Fruit fly (Drosophila melanogaster) whole organism, wandering third instar larva: ENCODE measurements around the gene CG5835.

Experiments
- Hr78 ChIP-seq: fragments of >200 bp; optimal IDR thresholded peaks from 2 replicates; lab custom pipeline; 2017; ENCODE audit warnings: missing biosample characterization, missing genetic modification characterization
- Hr83 ChIP-seq: fragments of 200-300 bp; sonication (Bioruptor generic); optimal IDR thresholded peaks from 2 replicates; lab custom pipeline; 2016; ENCODE audit warnings: missing biosample characterization, mild to moderate bottlenecking, missing genetic modification characterization, moderate library complexity; ENCODE audit not compliant: poor library complexity, severe bottlenecking
- dsf ChIP-seq: sonication (Bioruptor generic); optimal IDR thresholded peaks from 2 replicates; lab custom pipeline; 2016; ENCODE audit warnings: missing biosample characterization, missing genetic modification characterization, borderline replicate concordance
- ey ChIP-seq: fragments of 200-800 bp; sonication (Bioruptor generic); optimal IDR thresholded peaks from 2 replicates; lab custom pipeline; 2016; ENCODE audit warnings: missing biosample characterization, missing genetic modification characterization
- jim ChIP-seq: fragments of 175-275, 200-325 bp; sonication (Bioruptor generic); optimal IDR thresholded peaks from 2 replicates; lab custom pipeline; 2016; ENCODE audit warnings: missing biosample characterization, mild to moderate bottlenecking, missing genetic modification characterization
- pan ChIP-seq: fragments of >200 bp; optimal IDR thresholded peaks from 2 replicates; lab custom pipeline; 2017
- psq ChIP-seq: fragments of 200-800 bp; sonication (Bioruptor generic); optimal IDR thresholded peaks from 3 replicates; lab custom pipeline; 2017; ENCODE audit warnings: missing biosample characterization, mild to moderate bottlenecking, missing genetic modification characterization, moderate library complexity

DNA sequence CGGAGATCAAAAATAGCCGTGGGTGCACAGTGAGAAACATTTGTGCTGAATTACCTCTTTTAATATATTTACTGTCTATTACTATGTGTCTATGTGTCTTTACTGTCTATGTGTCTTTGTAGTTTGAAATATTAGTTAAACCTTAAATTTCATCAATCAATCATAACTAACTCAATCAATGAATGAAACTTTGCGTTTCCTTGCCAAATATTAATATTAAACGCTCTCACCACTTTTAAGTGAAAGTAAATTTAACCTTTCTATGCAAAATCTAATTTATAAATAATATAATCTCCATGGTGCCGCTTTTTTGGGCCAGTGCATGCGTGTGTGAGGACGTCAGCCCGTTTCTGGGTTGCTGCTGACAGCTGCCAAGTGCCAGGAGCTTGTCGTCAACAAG, 27.7 kb upstream of the CG5835 start:
- TF ChIP-seq pan (lab: Kevin White, UChicago) (no peak), psq (GFP tag; lab: Kevin White, UChicago) (no peak), ey (GFP tag; lab: Kevin White, UChicago) (peak; percentile 61), Hr78 (GFP tag; lab: Kevin White, UChicago) (no peak), Hr83 (no peak), jim (no peak), dsf (GFP tag; lab: Kevin White, UChicago) (no peak)
